Worm (Caenorhabditis elegans) whole organism, midembryonic: ENCODE data around the gene F49C12.5.

ENCODE experiments used
- T22C8.4 ChIP-seq: fragments of 200-800 bp; sonication (Bioruptor generic); IDR thresholded peaks from 2 replicates; pipeline ENCODE4 v1.3.6; 2022; ENCODE audit warnings: missing genetic modification characterization, missing compliant biosample characterization
- cog-1 ChIP-seq: sonication (generic microtip); optimal IDR thresholded peaks from 2 replicates; lab custom pipeline; 2016; ENCODE audit warnings: missing genetic modification characterization, missing compliant biosample characterization
- flt-1 ChIP-seq: fragments of 200-800 bp; sonication (Bioruptor generic); IDR thresholded peaks from 2 replicates; pipeline ENCODE4 v1.3.6; 2022; ENCODE audit warnings: missing genetic modification characterization, missing compliant biosample characterization
- klf-2 ChIP-seq: fragments of 200-800 bp; sonication (Bioruptor generic); conservative IDR thresholded peaks from 2 replicates; pipeline ENCODE4 v1.3.6; 2022; ENCODE audit warnings: missing genetic modification reagents, missing genetic modification characterization, missing compliant biosample characterization
- med-1 ChIP-seq: sonication (generic microtip); optimal IDR thresholded peaks from 2 replicates; lab custom pipeline; 2017; ENCODE audit warnings: missing genetic modification characterization, mild to moderate bottlenecking, missing compliant biosample characterization, antibody characterized with exemption, missing genetic modification reagents; ENCODE audit not compliant: insufficient read depth
- ref-1 ChIP-seq: fragments of 200-800 bp; sonication (Bioruptor generic); conservative IDR thresholded peaks from 2 replicates; pipeline ENCODE4 v1.3.6; 2022; ENCODE audit warnings: missing genetic modification reagents, missing genetic modification characterization, missing compliant biosample characterization
- tab-1 ChIP-seq: fragments of 200-800 bp; sonication (Bioruptor generic); IDR thresholded peaks from 2 replicates; pipeline ENCODE4 v1.3.6; 2022; ENCODE audit warnings: missing genetic modification characterization, missing compliant biosample characterization
- ztf-23 ChIP-seq: fragments of 200-800 bp; sonication (Bioruptor generic); IDR thresholded peaks from 2 replicates; pipeline ENCODE4 v1.3.6; 2022; ENCODE audit warnings: missing genetic modification reagents, missing genetic modification characterization, missing compliant biosample characterization
- ztf-29 ChIP-seq: fragments of 200-800 bp; sonication (Bioruptor generic); IDR thresholded peaks from 2 replicates; pipeline ENCODE4 v1.3.6; 2022; ENCODE audit warnings: missing genetic modification reagents, missing genetic modification characterization, missing compliant biosample characterization

F49C12.5 gene

DNA sequence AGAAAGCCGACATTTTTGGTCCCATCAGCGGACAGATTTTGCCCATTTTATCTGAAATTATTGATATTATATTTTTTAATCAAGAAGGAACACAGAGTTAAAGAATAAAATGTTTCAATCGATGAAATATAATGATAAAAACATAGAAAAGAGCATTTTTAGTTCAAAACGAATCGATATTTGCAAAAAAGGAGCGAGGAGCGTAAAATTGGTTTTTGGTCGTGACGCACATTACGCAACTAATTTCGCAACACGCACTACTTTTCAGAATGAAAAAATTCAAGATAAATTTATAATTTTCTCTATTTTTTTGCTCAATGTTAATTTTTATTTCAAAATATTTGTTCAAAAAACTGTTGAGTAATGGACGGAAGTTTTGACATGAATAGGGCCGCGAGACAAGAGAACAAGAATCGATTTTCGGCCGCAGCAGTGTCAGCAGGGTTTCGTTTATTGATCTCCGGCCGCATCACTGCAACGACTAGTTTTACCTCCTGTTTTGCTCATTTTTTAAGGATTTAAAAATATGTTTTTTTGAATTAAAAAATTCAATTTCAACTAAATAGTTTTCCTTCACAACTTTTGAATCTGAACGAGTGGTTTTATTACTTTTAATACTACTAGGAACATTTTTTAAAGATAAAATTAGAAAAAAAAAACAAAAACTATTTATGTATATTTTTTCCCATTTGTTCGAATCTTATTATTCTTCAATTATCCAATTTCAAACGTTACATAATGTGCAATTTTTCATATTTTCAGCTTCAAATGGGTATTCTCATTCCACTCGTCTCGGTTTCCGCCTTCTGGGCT lies 16.5 kb downstream of the F49C12.5 start, which contains the start of the genes F49C12.12 and vha-17:
TSS of gene F49C12.12 (minus strand) at position 51 of the 813 bp plus-strand sequence.
TSS of gene vha-17 (plus strand) at position 763 of the 813 bp plus-strand sequence.
- TF ChIP-seq med-1 (GFP tag; lab: Kevin White, UChicago) (no peak), T22C8.4 (GFP tag; lab: Robert Waterston, UW) (0 out of 2 replicates have a peak, but pooled peaks have one; percentile 46)

DNA sequence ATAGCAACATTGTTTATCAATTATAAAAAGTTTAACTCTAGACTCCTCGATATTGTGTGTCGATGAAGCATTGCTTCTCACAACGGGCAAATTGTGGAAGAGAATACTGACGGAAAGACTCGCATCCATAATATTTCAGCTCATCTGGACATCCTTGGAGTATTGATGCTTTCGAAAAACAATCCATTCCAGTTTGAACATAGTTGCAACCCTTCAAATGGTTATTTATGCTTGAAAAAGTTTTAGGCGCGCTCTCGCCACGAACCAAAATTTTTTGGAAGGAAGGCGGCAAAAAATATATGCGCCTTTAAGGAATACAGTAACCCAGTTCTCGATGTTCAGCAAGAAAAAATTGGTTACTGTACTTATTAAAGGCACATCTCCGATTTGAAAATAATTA lies 17.8 kb downstream of the F49C12.5 start:
- TF ChIP-seq ztf-29 (GFP tag; lab: Robert Waterston, UW), result no peak

ce11 chrIV:9323989-9324506 lies 19.3 kb downstream of the F49C12.5 start, which contains the start of the genes nspg-11 and F49C12.15:
Gene nspg-11 (minus strand): TSS chrIV:9324089.
Gene F49C12.15 (plus strand): TSS chrIV:9324456.
- TF ChIP-seq tab-1 (GFP tag; lab: Robert Waterston, UW), result no peak
- no peak for TF ChIP-seq cog-1 (tag; lab: Kevin White, UChicago)
- no peak for TF ChIP-seq med-1 (GFP tag; lab: Kevin White, UChicago)
- TF ChIP-seq T22C8.4 (GFP tag; lab: Robert Waterston, UW), result no peak
- no peak for TF ChIP-seq klf-2 (GFP tag; lab: Robert Waterston, UW)
- TF ChIP-seq ref-1 (GFP tag; lab: Robert Waterston, UW), result no peak
- no peak for TF ChIP-seq ztf-29 (GFP tag; lab: Robert Waterston, UW)
- no peak for TF ChIP-seq ztf-23 (GFP tag; lab: Robert Waterston, UW)
- no peak for TF ChIP-seq flt-1

- TF ChIP-seq cog-1 (tag; lab: Kevin White, UChicago) (no peak), ztf-23 (GFP tag; lab: Robert Waterston, UW) (no peak), tab-1 (GFP tag; lab: Robert Waterston, UW) (no peak), ref-1 (GFP tag; lab: Robert Waterston, UW) (no peak), med-1 (GFP tag; lab: Kevin White, UChicago) (no peak), flt-1 (no peak), ztf-29 (GFP tag; lab: Robert Waterston, UW) (no peak), T22C8.4 (GFP tag; lab: Robert Waterston, UW) (no peak), klf-2 (GFP tag; lab: Robert Waterston, UW) (no peak)
Measured at ce11 chrIV:9327706-9328105, 23.0 kb downstream of the F49C12.5 start, which contains the start of gene clec-183. Gene clec-183 (plus strand): TSS chrIV:9328006.

DNA sequence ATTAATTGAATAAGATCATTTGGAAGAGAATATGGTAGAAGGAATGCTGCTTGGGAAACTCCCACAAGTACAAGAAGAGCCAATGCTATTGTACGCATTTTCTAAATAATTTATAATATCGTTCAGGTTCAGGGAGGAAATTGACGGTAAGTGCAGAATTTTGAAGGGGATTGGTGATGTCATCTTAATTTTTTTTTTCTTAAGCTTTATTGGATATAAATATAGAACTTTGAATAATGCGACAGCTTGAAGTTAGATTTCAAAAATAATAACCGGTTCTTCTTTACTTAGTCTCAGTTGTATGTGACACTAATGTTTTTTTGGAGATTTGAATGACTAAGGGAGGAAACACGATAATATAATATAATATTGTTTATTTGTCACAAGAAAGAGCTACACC lies 26.0 kb downstream of the F49C12.5 start, which contains the start of gene nspg-7.1:
TSS of gene nspg-7.1 (minus strand) at position 101 of the 400 bp plus-strand sequence.
- TF ChIP-seq flt-1, result no peak
- no peak for TF ChIP-seq klf-2 (GFP tag; lab: Robert Waterston, UW)
- TF ChIP-seq T22C8.4 (GFP tag; lab: Robert Waterston, UW), result no peak
- no peak for TF ChIP-seq ztf-29 (GFP tag; lab: Robert Waterston, UW)
- TF ChIP-seq med-1 (GFP tag; lab: Kevin White, UChicago), result no peak
- no peak for TF ChIP-seq tab-1 (GFP tag; lab: Robert Waterston, UW)
- no peak for TF ChIP-seq ztf-23 (GFP tag; lab: Robert Waterston, UW)

DNA sequence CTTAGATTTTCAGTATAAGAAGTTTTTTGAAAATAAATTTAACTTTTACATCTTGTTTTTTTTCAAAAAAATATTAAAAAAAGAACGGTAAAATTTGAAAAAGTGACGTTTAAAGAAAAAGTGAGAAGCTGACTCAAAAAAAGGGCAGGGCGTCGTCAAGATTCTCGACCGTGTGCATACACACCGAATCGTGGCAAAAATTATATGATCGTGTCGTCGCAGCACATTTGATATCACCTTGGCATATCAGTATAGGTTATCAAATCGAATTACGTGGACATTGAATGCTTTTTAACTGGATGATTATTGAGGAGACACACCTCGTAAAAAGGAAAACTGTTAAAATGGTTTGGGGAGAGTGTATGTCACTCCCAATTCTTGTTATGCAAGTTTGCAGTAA lies 28.3 kb downstream of the F49C12.5 start:
- TF ChIP-seq ztf-23 (GFP tag; lab: Robert Waterston, UW), result no peak

DNA sequence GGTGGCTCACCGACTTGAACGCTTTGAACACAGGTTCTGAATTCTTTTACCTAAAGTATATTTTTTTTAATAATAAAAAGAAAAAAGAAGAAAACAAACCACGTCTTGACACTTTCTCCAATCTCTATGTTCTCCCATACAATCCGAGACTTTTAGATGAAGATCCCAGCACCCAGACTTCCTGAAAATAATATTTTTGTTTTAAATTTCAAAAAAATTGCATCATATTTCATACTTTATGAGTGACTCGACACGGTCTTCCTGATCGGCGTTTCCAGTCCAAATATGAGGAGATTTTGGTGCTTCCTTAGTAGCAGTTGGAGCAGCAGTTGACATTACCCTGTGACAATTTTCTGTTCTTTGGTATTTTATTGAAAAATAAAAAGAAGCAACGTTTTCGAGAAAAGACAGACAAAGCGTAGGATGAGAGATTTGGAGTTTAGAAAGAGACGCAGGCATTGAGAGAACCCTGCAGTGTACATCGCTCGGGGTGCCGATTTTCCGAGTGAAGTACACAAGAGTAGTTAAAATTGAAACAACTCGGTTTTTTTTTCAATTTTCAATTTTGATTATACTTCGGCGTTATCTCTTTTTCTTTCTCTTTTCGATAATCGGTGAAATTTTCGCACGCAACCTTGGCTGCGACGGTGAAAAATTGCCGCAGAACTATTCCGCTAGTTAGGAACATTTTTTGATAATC lies 31.0 kb downstream of the F49C12.5 start, which contains the start of the genes coa-4 and T20D3.14:
TSS of gene coa-4 (minus strand) at position 51 of the 700 bp plus-strand sequence.
TSS of gene T20D3.14 (minus strand) at position 358 of the 700 bp plus-strand sequence.
- TF ChIP-seq med-1 (GFP tag; lab: Kevin White, UChicago) (no peak), flt-1 (no peak), klf-2 (GFP tag; lab: Robert Waterston, UW) (no peak)

- TF ChIP-seq cog-1 (tag; lab: Kevin White, UChicago) (no peak), flt-1 (no peak), klf-2 (GFP tag; lab: Robert Waterston, UW) (no peak), ztf-29 (GFP tag; lab: Robert Waterston, UW) (no peak), tab-1 (GFP tag; lab: Robert Waterston, UW) (no peak), ztf-23 (GFP tag; lab: Robert Waterston, UW) (no peak), med-1 (GFP tag; lab: Kevin White, UChicago) (no peak), T22C8.4 (GFP tag; lab: Robert Waterston, UW) (no peak), ref-1 (GFP tag; lab: Robert Waterston, UW) (no peak)
Measured at ce11 chrIV:9336538-9337090, 31.9 kb downstream of the F49C12.5 start, which contains the start of gene T20D3.5. Gene T20D3.5 (plus strand): TSS chrIV:9337040.

- TF ChIP-seq flt-1 (no peak), tab-1 (GFP tag; lab: Robert Waterston, UW) (no peak), cog-1 (tag; lab: Kevin White, UChicago) (no peak), T22C8.4 (GFP tag; lab: Robert Waterston, UW) (no peak), ref-1 (GFP tag; lab: Robert Waterston, UW) (no peak), klf-2 (GFP tag; lab: Robert Waterston, UW) (no peak), med-1 (GFP tag; lab: Kevin White, UChicago) (no peak), ztf-23 (GFP tag; lab: Robert Waterston, UW) (no peak), ztf-29 (GFP tag; lab: Robert Waterston, UW) (no peak)
Measured at ce11 chrIV:9339205-9339604, 34.5 kb downstream of the F49C12.5 start, which contains the start of gene T20D3.6. Gene T20D3.6 (minus strand): TSS chrIV:9339305.
